Worm (Caenorhabditis elegans) whole organism, L4 larva: ENCODE data around the gene C33C12.1.
A peak's percentile ranks its signal among the peaks of the same experiment; 100 is the strongest.

Source experiments
- D1046.2 ChIP-seq: fragments of 200-800 bp; sonication (Bioruptor generic); IDR thresholded peaks from 2 replicates; pipeline ENCODE4 v1.3.6; 2022; ENCODE audit warnings: missing genetic modification characterization, missing compliant biosample characterization
- F37D6.2 ChIP-seq: sonication (generic microtip); optimal IDR thresholded peaks from 2 replicates; lab custom pipeline; 2016; ENCODE audit warnings: mild to moderate bottlenecking, missing genetic modification characterization, missing compliant biosample characterization
- F49E8.2 ChIP-seq: sonication (generic microtip); optimal IDR thresholded peaks from 2 replicates; lab custom pipeline; 2016; ENCODE audit warnings: missing compliant biosample characterization, mild to moderate bottlenecking, missing genetic modification characterization, borderline replicate concordance
- Y48G9A.11 ChIP-seq: fragments of 200-800 bp; sonication (Bioruptor generic); IDR thresholded peaks from 2 replicates; pipeline ENCODE4 v1.3.6; 2022; ENCODE audit warnings: missing genetic modification reagents, missing genetic modification characterization, missing compliant biosample characterization
- Y75B8A.6 ChIP-seq: fragments of 200-800 bp; sonication (Bioruptor generic); IDR thresholded peaks from 2 replicates; pipeline ENCODE4 v1.3.6; 2022; ENCODE audit warnings: missing genetic modification reagents, missing genetic modification characterization, missing compliant biosample characterization
- aha-1 ChIP-seq: fragments of 150-350 bp; peaks from one replicate; lab custom pipeline; 2014; ENCODE audit warnings: missing biosample characterization, missing genetic modification characterization
- aly-2 ChIP-seq: sonication (generic microtip); optimal IDR thresholded peaks from 2 replicates; lab custom pipeline; 2018; ENCODE audit warnings: missing biosample characterization, missing genetic modification characterization
- ama-1 ChIP-seq: fragments of 150-350 bp; optimal IDR thresholded peaks from 2 replicates; lab custom pipeline; 2014; ENCODE audit warnings: inconsistent platforms, mixed read lengths
- attf-4 ChIP-seq: sonication (generic microtip); optimal IDR thresholded peaks from 3 replicates; lab custom pipeline; 2017; ENCODE audit warnings: missing biosample characterization, missing genetic modification characterization
- ceh-28 ChIP-seq: fragments of 150-350 bp; optimal IDR thresholded peaks from 2 replicates; lab custom pipeline; 2014; ENCODE audit warnings: missing biosample characterization, missing genetic modification reagents, missing genetic modification characterization
- ceh-44 ChIP-seq: fragments of 200-800 bp; sonication (Bioruptor generic); IDR thresholded peaks from 2 replicates; pipeline ENCODE4 v1.3.6; 2022; ENCODE audit warnings: missing genetic modification reagents, missing genetic modification characterization, missing compliant biosample characterization
- ceh-62 ChIP-seq: sonication (generic microtip); optimal IDR thresholded peaks from 2 replicates; lab custom pipeline; 2017; ENCODE audit warnings: missing biosample characterization, missing genetic modification characterization
- ceh-82 ChIP-seq: sonication (generic microtip); optimal IDR thresholded peaks from 2 replicates; lab custom pipeline; 2017; ENCODE audit warnings: missing biosample characterization, missing genetic modification characterization
- daf-12 ChIP-seq: fragments of 150-350 bp; optimal IDR thresholded peaks from 2 replicates; lab custom pipeline; 2014; ENCODE audit warnings: missing biosample characterization, missing genetic modification reagents, missing genetic modification characterization
- daf-16 ChIP-seq, 3 experiments: sonication (generic microtip); optimal IDR thresholded peaks; 2 replicates each; lab custom pipeline; 2016 to 2017; ENCODE audit warnings: missing genetic modification characterization in 3 of 3, missing genetic modification reagents in 3 of 3, mild to moderate bottlenecking in 2 of 3, missing compliant biosample characterization in 2 of 3, missing biosample characterization in 1 of 3, moderate library complexity in 1 of 3
- daf-19 ChIP-seq: fragments of 200-800 bp; sonication (Bioruptor generic); conservative IDR thresholded peaks from 2 replicates; pipeline ENCODE4 v1.3.6; 2022; ENCODE audit warnings: missing genetic modification characterization, missing compliant biosample characterization
- dmd-8 ChIP-seq: fragments of 200-800 bp; sonication (Bioruptor generic); IDR thresholded peaks from 2 replicates; pipeline ENCODE4 v1.3.6; 2022; ENCODE audit warnings: missing genetic modification characterization, missing compliant biosample characterization
- dmd-9 ChIP-seq: fragments of 200-800 bp; sonication (Bioruptor generic); IDR thresholded peaks from 2 replicates; pipeline ENCODE4 v1.3.6; 2022; ENCODE audit warnings: missing genetic modification reagents, missing genetic modification characterization, missing compliant biosample characterization
- dpl-1 ChIP-seq: fragments of 150-350 bp; optimal IDR thresholded peaks from 2 replicates; lab custom pipeline; 2014; ENCODE audit warnings: missing biosample characterization, missing genetic modification reagents, missing genetic modification characterization
- dve-1 ChIP-seq: sonication (generic microtip); optimal IDR thresholded peaks from 2 replicates; lab custom pipeline; 2017; ENCODE audit warnings: antibody characterized with exemption, mild to moderate bottlenecking, missing genetic modification characterization, missing compliant biosample characterization; ENCODE audit not compliant: insufficient read depth
- egl-27 ChIP-seq: sonication (generic microtip); optimal IDR thresholded peaks from 3 replicates; lab custom pipeline; 2017; ENCODE audit warnings: missing biosample characterization, missing genetic modification reagents, missing genetic modification characterization
- fkh-10 ChIP-seq: fragments of 150-350 bp; optimal IDR thresholded peaks from 2 replicates; lab custom pipeline; 2014; ENCODE audit warnings: missing biosample characterization, missing genetic modification reagents, missing genetic modification characterization
- gei-8 ChIP-seq: fragments of 200-800 bp; sonication (Bioruptor generic); optimal IDR thresholded peaks from 2 replicates; lab custom pipeline; 2018; ENCODE audit warnings: mild to moderate bottlenecking, missing genetic modification characterization, missing compliant biosample characterization
- hlh-30 ChIP-seq: sonication (generic microtip); optimal IDR thresholded peaks from 2 replicates; lab custom pipeline; 2017; ENCODE audit warnings: antibody characterized with exemption, mild to moderate bottlenecking, missing genetic modification characterization, missing compliant biosample characterization; ENCODE audit not compliant: insufficient read depth
- jun-1 ChIP-seq: fragments of 150-350 bp; optimal IDR thresholded peaks from 2 replicates; lab custom pipeline; 2014; ENCODE audit warnings: missing biosample characterization, missing genetic modification reagents, missing genetic modification characterization
- lim-7 ChIP-seq: fragments of 200-800 bp; sonication (Bioruptor generic); IDR thresholded peaks from 2 replicates; pipeline ENCODE4 v1.3.6; 2022; ENCODE audit warnings: missing genetic modification characterization, missing compliant biosample characterization
- lin-13 ChIP-seq: fragments of 150-350 bp; optimal IDR thresholded peaks from 2 replicates; lab custom pipeline; 2014; ENCODE audit warnings: missing biosample characterization, missing genetic modification reagents, missing genetic modification characterization
- lin-29 ChIP-seq: fragments of 200-800 bp; sonication (Bioruptor generic); IDR thresholded peaks from 2 replicates; pipeline ENCODE4 v1.3.6; 2022; ENCODE audit warnings: missing genetic modification reagents, missing genetic modification characterization, missing compliant biosample characterization
- lin-38 ChIP-seq: fragments of 200-800 bp; sonication (Bioruptor generic); IDR thresholded peaks from 2 replicates; pipeline ENCODE4 v1.3.6; 2022; ENCODE audit warnings: missing genetic modification reagents, missing genetic modification characterization, missing compliant biosample characterization
- lsy-2 ChIP-seq, 2 experiments: fragments of 150-350 bp in 1 of 2; sonication (generic microtip) in 1 of 2; optimal IDR thresholded peaks; 2 replicates each; lab custom pipeline; 2014 to 2017; ENCODE audit warnings: missing biosample characterization in 2 of 2, missing genetic modification characterization in 2 of 2
- mes-2 ChIP-seq: sonication (generic microtip); optimal IDR thresholded peaks from 2 replicates; lab custom pipeline; 2016; ENCODE audit warnings: missing genotype, mild to moderate bottlenecking, missing genetic modification characterization, missing compliant biosample characterization; ENCODE audit not compliant: poor library complexity, severe bottlenecking
- nhr-102 ChIP-seq: sonication (generic microtip); optimal IDR thresholded peaks from 2 replicates; lab custom pipeline; 2016; ENCODE audit warnings: mild to moderate bottlenecking, missing genetic modification characterization, moderate library complexity, missing compliant biosample characterization
- nhr-11 ChIP-seq: fragments of 150-350 bp; optimal IDR thresholded peaks from 2 replicates; lab custom pipeline; 2014; ENCODE audit warnings: missing biosample characterization, missing genetic modification characterization
- nhr-25 ChIP-seq: sonication (generic microtip); optimal IDR thresholded peaks from 2 replicates; lab custom pipeline; 2017; ENCODE audit warnings: missing genetic modification characterization, mild to moderate bottlenecking, missing compliant biosample characterization, antibody characterized with exemption, moderate library complexity, borderline replicate concordance; ENCODE audit not compliant: insufficient read depth
- nhr-28 ChIP-seq: fragments of 150-350 bp; optimal IDR thresholded peaks from 2 replicates; lab custom pipeline; 2014; ENCODE audit warnings: missing biosample characterization, missing genetic modification characterization
- nhr-41 ChIP-seq: fragments of 200-800 bp; sonication (Bioruptor generic); IDR thresholded peaks from 2 replicates; pipeline ENCODE4 v1.3.6; 2022; ENCODE audit warnings: missing genetic modification reagents, missing genetic modification characterization, missing compliant biosample characterization
- pha-4 ChIP-seq, 2 experiments: fragments of 150-350 bp in 1 of 2; fragments of 200-800 bp in 1 of 2; sonication (Bioruptor generic) in 1 of 2; IDR thresholded peaks in 1 of 2; optimal IDR thresholded peaks in 1 of 2; 2 replicates each; pipeline versions ENCODE4 v1.3.6 to Lab custom; 2014 to 2022; ENCODE audit warnings: missing genetic modification characterization in 2 of 2, missing genetic modification reagents in 2 of 2, missing biosample characterization in 1 of 2, missing compliant biosample characterization in 1 of 2
- php-3 ChIP-seq: fragments of 200-800 bp; sonication (Bioruptor generic); IDR thresholded peaks from 2 replicates; pipeline ENCODE4 v1.3.6; 2022; ENCODE audit warnings: missing genetic modification reagents, missing genetic modification characterization, missing compliant biosample characterization
- pqm-1 ChIP-seq: sonication (generic microtip); optimal IDR thresholded peaks from 2 replicates; lab custom pipeline; 2017; ENCODE audit warnings: missing biosample characterization, missing genetic modification characterization
- rbr-2 ChIP-seq: sonication (generic microtip); optimal IDR thresholded peaks from 2 replicates; lab custom pipeline; 2016; ENCODE audit warnings: missing genotype, missing genetic modification characterization, missing compliant biosample characterization
- sdz-12 ChIP-seq: fragments of 200-800 bp; sonication (Bioruptor generic); optimal IDR thresholded peaks from 2 replicates; lab custom pipeline; 2018; ENCODE audit warnings: mild to moderate bottlenecking, missing genetic modification characterization, missing compliant biosample characterization
- set-16 ChIP-seq: fragments of 200-800 bp; sonication (Bioruptor generic); IDR thresholded peaks from 2 replicates; pipeline ENCODE4 v1.3.6; 2022; ENCODE audit warnings: missing genetic modification reagents, missing genetic modification characterization, missing compliant biosample characterization
- skn-1 ChIP-seq: fragments of 150-350 bp; optimal IDR thresholded peaks from 2 replicates; lab custom pipeline; 2014; ENCODE audit warnings: missing biosample characterization, missing genetic modification characterization
- snpc-4 ChIP-seq: fragments of 150-350 bp; optimal IDR thresholded peaks from 2 replicates; lab custom pipeline; 2014; ENCODE audit warnings: missing biosample characterization, missing genetic modification characterization
- spr-1 ChIP-seq: sonication (generic microtip); optimal IDR thresholded peaks from 2 replicates; lab custom pipeline; 2016; ENCODE audit warnings: mild to moderate bottlenecking, missing genetic modification characterization, missing compliant biosample characterization
- unc-130 ChIP-seq: sonication (generic microtip); optimal IDR thresholded peaks from 2 replicates; lab custom pipeline; 2016; ENCODE audit warnings: missing genetic modification reagents, missing genetic modification characterization, missing compliant biosample characterization
- zip-2 ChIP-seq: fragments of 150-350 bp; optimal IDR thresholded peaks from 2 replicates; lab custom pipeline; 2014; ENCODE audit warnings: missing biosample characterization, missing genetic modification characterization

The C33C12.1 gene

DNA sequence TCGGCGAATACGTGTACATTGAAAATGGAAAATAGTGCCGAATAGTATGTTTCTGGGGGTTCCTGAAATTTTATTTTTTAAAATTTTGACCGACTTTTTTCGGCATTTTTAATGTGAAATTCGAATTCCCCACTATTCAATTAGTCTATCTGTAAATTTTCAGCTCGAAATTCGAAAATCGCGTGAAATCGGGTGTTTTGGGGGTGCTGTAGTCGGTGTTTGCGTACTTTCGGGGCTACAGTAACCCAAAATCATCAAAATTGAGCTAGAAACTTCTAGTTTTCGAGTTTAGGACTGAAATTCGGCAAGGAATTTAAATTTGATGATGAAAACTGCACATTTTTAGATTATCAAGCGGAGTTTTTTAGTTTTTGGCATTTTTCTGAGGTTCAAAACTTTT lies 4.1 kb downstream of the C33C12.1 start:
- no peak for TF ChIP-seq daf-19 (GFP tag; lab: Robert Waterston, UW)
- TF ChIP-seq nhr-25 (tag; lab: Kevin White, UChicago), result no peak
- TF ChIP-seq egl-27 (tag; lab: Kevin White, UChicago), result no peak
- peak; percentile 98 for TF ChIP-seq aha-1
- no peak for TF ChIP-seq Y48G9A.11 (GFP tag; lab: Robert Waterston, UW)

DNA sequence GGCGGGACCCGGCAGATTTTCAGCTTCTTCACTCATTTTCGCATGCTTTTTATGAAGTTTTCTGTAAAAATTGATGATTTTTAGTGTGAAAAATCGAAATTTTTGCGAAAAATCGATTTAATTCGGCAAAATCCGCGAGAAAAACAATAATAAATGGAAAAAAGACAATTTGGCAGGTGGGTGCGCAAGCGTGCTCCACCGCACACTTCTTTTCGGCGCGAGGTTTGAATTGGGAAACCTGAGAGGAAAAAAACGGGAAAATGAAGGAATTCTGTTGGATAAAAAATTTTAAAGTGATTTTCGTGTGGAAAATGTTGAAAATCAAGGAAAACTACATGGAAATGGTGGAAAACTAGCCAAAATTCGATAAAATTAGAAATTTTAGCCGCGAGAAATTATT lies 6.0 kb downstream of the C33C12.1 start, which contains the start of gene Y59C2A.2:
TSS of gene Y59C2A.2 (minus strand) at position 61 of the 400 bp plus-strand sequence.
- TF ChIP-seq ceh-28 (no peak), hlh-30 (tag; lab: Kevin White, UChicago) (peak; percentile 22), lin-13 (GFP tag; lab: Kevin White, UChicago) (peak; percentile 11), rbr-2 (tag; lab: Kevin White, UChicago) (no peak), lim-7 (GFP tag; lab: Robert Waterston, UW) (no peak), jun-1 (tag; lab: Kevin White, UChicago) (no peak), ceh-62 (tag; lab: Kevin White, UChicago) (no peak), mes-2 (tag; lab: Kevin White, UChicago) (peak; percentile 70), aly-2 (no peak), lin-38 (GFP tag; lab: Robert Waterston, UW) (peak; percentile 92), sdz-12 (GFP tag; lab: Kevin White, UChicago) (no peak), nhr-28 (tag; lab: Kevin White, UChicago) (no peak), F49E8.2 (tag; lab: Kevin White, UChicago) (no peak), F37D6.2 (no peak), dmd-9 (GFP tag; lab: Robert Waterston, UW) (no peak), ceh-82 (tag; lab: Kevin White, UChicago) (no peak), set-16 (GFP tag; lab: Robert Waterston, UW) (no peak), php-3 (no peak), pqm-1 (no peak), dve-1 (tag; lab: Kevin White, UChicago) (no peak), lsy-2 (tag; optimal IDR thresholded peaks at IDR 0.05; lab: Kevin White, UChicago) (peak in 1 of 2 experiments; percentile 67), Y75B8A.6 (GFP tag; lab: Robert Waterston, UW) (no peak), unc-130 (no peak), nhr-102 (tag; lab: Kevin White, UChicago) (no peak), daf-16 (GFP tag; optimal IDR thresholded peaks at IDR 0.05; lab: Kevin White, UChicago) (no peak), daf-16 (tag; optimal IDR thresholded peaks at IDR 0.05; lab: Kevin White, UChicago) (no peak), snpc-4 (tag; lab: Kevin White, UChicago) (no peak), fkh-10 (GFP tag; lab: Kevin White, UChicago) (peak; percentile 4), ama-1 (lab: Kevin White, UChicago) (no peak), daf-19 (GFP tag; lab: Robert Waterston, UW) (no peak), aha-1 (peak; percentile 49), D1046.2 (GFP tag; lab: Robert Waterston, UW) (no peak), nhr-11 (tag; lab: Kevin White, UChicago) (no peak), nhr-41 (GFP tag; lab: Robert Waterston, UW) (no peak), lin-29 (GFP tag; lab: Robert Waterston, UW) (no peak), Y48G9A.11 (GFP tag; lab: Robert Waterston, UW) (no peak), attf-4 (tag; lab: Kevin White, UChicago) (no peak), daf-12 (no peak), gei-8 (GFP tag; lab: Kevin White, UChicago) (no peak), dmd-8 (no peak), pha-4 (GFP tag; IDR thresholded peaks at IDR 0.05; lab: Robert Waterston, UW) (no peak), pha-4 (tag; optimal IDR thresholded peaks at IDR 0.05; lab: Kevin White, UChicago) (no peak), ceh-44 (no peak), skn-1 (tag; lab: Kevin White, UChicago) (no peak), zip-2 (tag; lab: Kevin White, UChicago) (no peak), spr-1 (tag; lab: Kevin White, UChicago) (no peak), dpl-1 (GFP tag; lab: Kevin White, UChicago) (peak; percentile 87)
- TF ChIP-seq, all 104 proteins: peak for 8
